Fruit fly (Drosophila melanogaster): ENCODE measurements around the gene Ets65A.

Ets65A gene

dm6 chr3L:6062860-6063607, 34.4 kb upstream of the Ets65A start, which contains the start of gene CG10472:
CG10472 (minus strand) TSS chr3L:6062910.
- no peak for TF ChIP-seq schlank (tag; optimal IDR thresholded peaks at IDR 0.05)
- no peak for TF ChIP-seq wek (GFP tag; optimal IDR thresholded peaks at IDR 0.05)
- no peak for TF ChIP-seq CG30431 (GFP tag; optimal IDR thresholded peaks at IDR 0.05)
- TF ChIP-seq CG32772 (GFP tag; IDR thresholded peaks at IDR 0.05), result no peak
- no peak for TF ChIP-seq CG18011 (GFP tag; optimal IDR thresholded peaks at IDR 0.05)
- no peak for TF ChIP-seq jing (GFP tag; optimal IDR thresholded peaks at IDR 0.05)
- no peak for TF ChIP-seq Six4 (GFP tag; optimal IDR thresholded peaks at IDR 0.05)
- no peak for TF ChIP-seq ken (GFP tag; IDR thresholded peaks at IDR 0.05)
- TF ChIP-seq CG43689 (GFP tag; IDR thresholded peaks at IDR 0.05), result no peak
- TF ChIP-seq mirr (GFP tag; optimal IDR thresholded peaks at IDR 0.05), result peak; percentile 2
- no peak for TF ChIP-seq pnt (GFP tag; optimal IDR thresholded peaks at IDR 0.05)
- peak; percentile 98 for TF ChIP-seq exex (tag; optimal IDR thresholded peaks at IDR 0.05)
- TF ChIP-seq Eip74EF (GFP tag; optimal IDR thresholded peaks at IDR 0.05), result no peak
- TF ChIP-seq CG4820 (GFP tag; optimal IDR thresholded peaks at IDR 0.05), result no peak
- peak; percentile 66 for TF ChIP-seq sug (tag; optimal IDR thresholded peaks at IDR 0.05)
- TF ChIP-seq Xrp1 (GFP tag; IDR thresholded peaks at IDR 0.05), result no peak
- TF ChIP-seq Hmx (GFP tag; optimal IDR thresholded peaks at IDR 0.05), result no peak
- TF ChIP-seq toy (GFP tag; IDR thresholded peaks at IDR 0.05), result no peak
- TF ChIP-seq CG4854 (GFP tag; optimal IDR thresholded peaks at IDR 0.05), result no peak
- TF ChIP-seq CG8944 (GFP tag; optimal IDR thresholded peaks at IDR 0.05), result no peak
- TF ChIP-seq Opbp (GFP tag; IDR thresholded peaks at IDR 0.05; ENCODE audit: partially characterized antibody), result no peak
- TF ChIP-seq maf-S (GFP tag; optimal IDR thresholded peaks at IDR 0.05), result no peak
- no peak for TF ChIP-seq ind (GFP tag; optimal IDR thresholded peaks at IDR 0.05)
- TF ChIP-seq ac (GFP tag; optimal IDR thresholded peaks at IDR 0.05), result no peak
- TF ChIP-seq en (GFP tag; optimal IDR thresholded peaks at IDR 0.05), result no peak
- TF ChIP-seq slp2 (GFP tag; optimal IDR thresholded peaks at IDR 0.05), result no peak
- TF ChIP-seq tio (GFP tag; optimal IDR thresholded peaks at IDR 0.05), result no peak
- peak; percentile 65 for TF ChIP-seq grn (GFP tag; optimal IDR thresholded peaks at IDR 0.05)
- TF ChIP-seq ci (GFP tag; IDR thresholded peaks at IDR 0.05), result no peak
- no peak for TF ChIP-seq CG16779 (GFP tag; IDR thresholded peaks at IDR 0.05)
- TF ChIP-seq CG11456 (GFP tag; IDR thresholded peaks at IDR 0.05), result no peak
- TF ChIP-seq Neu2 (GFP tag; optimal IDR thresholded peaks at IDR 0.05; ENCODE audit: borderline replicate concordance), result no peak
- no peak for TF ChIP-seq Lpt (GFP tag; optimal IDR thresholded peaks at IDR 0.05)
- TF ChIP-seq CG6683 (GFP tag; optimal IDR thresholded peaks at IDR 0.05), result no peak
- no peak for TF ChIP-seq CG10321 (GFP tag; IDR thresholded peaks at IDR 0.05)
- TF ChIP-seq lov (optimal IDR thresholded peaks at IDR 0.05), result no peak
- TF ChIP-seq lov (GFP tag; IDR thresholded peaks at IDR 0.05), result no peak
- TF ChIP-seq sc (optimal IDR thresholded peaks at IDR 0.05), result no peak
- no peak for TF ChIP-seq sc (GFP tag; optimal IDR thresholded peaks at IDR 0.05)
- no peak for TF ChIP-seq CG14710 (tag; optimal IDR thresholded peaks at IDR 0.05)
- no peak for TF ChIP-seq CG5180 (GFP tag; optimal IDR thresholded peaks at IDR 0.05)
- no peak for TF ChIP-seq Ptx1 (GFP tag; IDR thresholded peaks at IDR 0.05)
- no peak for TF ChIP-seq Mad (GFP tag; optimal IDR thresholded peaks at IDR 0.05)
- TF ChIP-seq CG6175 (GFP tag; IDR thresholded peaks at IDR 0.05), result no peak
- TF ChIP-seq CG12236 (GFP tag; optimal IDR thresholded peaks at IDR 0.05), result no peak
- no peak for TF ChIP-seq wdn (GFP tag; IDR thresholded peaks at IDR 0.05)
- peak in 1 of 2 experiments; percentile 85 for TF ChIP-seq Pdp1 (GFP tag; optimal IDR thresholded peaks at IDR 0.05)
- no peak for TF ChIP-seq CG7271 (tag; optimal IDR thresholded peaks at IDR 0.05)
- no peak for TF ChIP-seq dan (GFP tag; IDR thresholded peaks at IDR 0.05)
- peak; percentile 75 for TF ChIP-seq sd (tag; optimal IDR thresholded peaks at IDR 0.05)
- no peak for TF ChIP-seq Doc2 (GFP tag; IDR thresholded peaks at IDR 0.05)
